Worm (Caenorhabditis elegans): ENCODE data around the gene msp-31.
"Not testable (repeated sequence)": the region's sequence is repeated elsewhere in the genome, so short reads cannot be mapped to it uniquely, and the experiment has no call there.

msp-31 gene

DNA sequence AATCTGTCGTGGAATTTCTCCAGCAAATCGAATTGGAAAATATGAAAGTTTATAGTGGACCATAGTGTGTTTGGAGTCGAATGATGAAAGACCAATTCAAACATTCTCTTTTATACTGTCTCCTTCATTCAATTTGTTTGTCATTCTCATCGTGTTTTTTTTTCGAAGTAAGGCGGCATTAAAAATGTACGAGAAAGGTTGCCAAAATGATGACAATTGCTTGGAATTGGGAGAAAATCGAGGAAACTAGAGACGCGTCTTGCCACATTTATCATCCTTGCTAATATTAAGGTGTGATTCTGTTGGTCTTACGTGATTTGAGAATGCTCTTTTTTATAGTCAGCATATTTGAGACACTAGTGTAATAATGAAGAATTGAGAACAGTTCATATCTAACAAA lies 18.6 kb upstream of the msp-31 start, which contains the start of gene gst-30:
Gene gst-30, minus strand, starts transcription at position 101 of the 400 bp plus-strand sequence.
- no peak for TF ChIP-seq unc-62 (GFP tag; optimal IDR thresholded peaks at IDR 0.05)
- TF ChIP-seq ceh-39 (tag; optimal IDR thresholded peaks at IDR 0.05) = no peak
- no peak for TF ChIP-seq hlh-1 (tag; optimal IDR thresholded peaks at IDR 0.05)
- no peak for TF ChIP-seq mab-5 (tag; optimal IDR thresholded peaks at IDR 0.05)
- TF ChIP-seq lin-32 (GFP tag; optimal IDR thresholded peaks at IDR 0.05) = no peak
- no peak for TF ChIP-seq flh-1 (GFP tag; optimal IDR thresholded peaks at IDR 0.05)
- no peak for TF ChIP-seq mls-2 (tag; optimal IDR thresholded peaks at IDR 0.05)
- no peak for TF ChIP-seq nhr-12 (tag; optimal IDR thresholded peaks at IDR 0.05)
- TF ChIP-seq cnd-1 (tag; optimal IDR thresholded peaks at IDR 0.05) = no peak
- no peak for TF ChIP-seq sem-2 (GFP tag; optimal IDR thresholded peaks at IDR 0.05)
- no peak for TF ChIP-seq sptf-1 (tag; optimal IDR thresholded peaks at IDR 0.05)
- TF ChIP-seq bed-3 (GFP tag; optimal IDR thresholded peaks at IDR 0.05) = no peak
- no peak for TF ChIP-seq lin-13 (tag; optimal IDR thresholded peaks at IDR 0.05)
- TF ChIP-seq ham-2 (GFP tag; optimal IDR thresholded peaks at IDR 0.05) = no peak

DNA sequence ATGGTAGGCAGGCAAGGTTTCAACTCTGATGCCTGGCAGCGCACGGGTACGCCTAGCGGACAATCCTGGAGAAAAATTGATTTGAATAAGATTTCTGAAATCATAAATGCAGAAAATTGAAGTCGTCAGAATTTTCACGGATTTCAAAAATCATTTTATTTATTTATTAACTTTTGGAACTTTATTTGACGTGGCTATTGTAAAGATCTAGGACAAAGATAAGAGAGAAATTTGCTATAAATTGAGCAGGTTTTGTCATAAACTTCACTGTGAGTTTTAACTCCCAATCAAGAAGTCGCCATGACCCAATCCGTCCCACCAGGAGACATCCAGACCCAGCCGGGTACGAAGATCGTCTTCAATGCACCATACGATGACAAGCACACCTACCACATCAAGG lies 16.4 kb upstream of the msp-31 start, which contains the start of gene msp-152:
Gene msp-152, plus strand, starts transcription at position 301 of the 400 bp plus-strand sequence.
- not testable (repeated sequence) for TF ChIP-seq lin-32 (GFP tag; optimal IDR thresholded peaks at IDR 0.05); ham-2 (GFP tag; optimal IDR thresholded peaks at IDR 0.05); cnd-1 (tag; optimal IDR thresholded peaks at IDR 0.05)

DNA sequence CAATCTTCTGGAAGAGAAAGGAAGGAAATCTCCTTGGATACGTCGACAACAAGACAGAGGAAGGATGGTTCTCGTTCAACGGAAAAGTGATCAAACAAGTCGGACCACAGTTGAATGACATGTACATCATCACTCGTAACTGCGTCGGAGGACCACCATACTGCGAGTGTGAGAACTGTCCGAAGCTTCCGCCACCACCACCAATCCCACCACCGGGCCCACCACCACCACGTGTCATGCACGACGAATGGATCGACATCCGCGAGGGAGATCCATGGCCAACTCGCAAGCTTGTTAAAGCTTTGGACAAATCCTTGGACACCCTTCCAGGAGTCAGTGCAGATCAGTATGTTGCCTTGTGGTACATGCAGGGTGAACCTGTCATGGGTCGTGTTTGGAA lies 14.9 kb upstream of the msp-31 start:
- TF ChIP-seq mep-1 (tag; optimal IDR thresholded peaks at IDR 0.05) (no peak), ham-2 (GFP tag; optimal IDR thresholded peaks at IDR 0.05) (no peak), mls-2 (tag; optimal IDR thresholded peaks at IDR 0.05) (no peak), sptf-1 (tag; optimal IDR thresholded peaks at IDR 0.05) (no peak), sem-2 (GFP tag; optimal IDR thresholded peaks at IDR 0.05) (no peak), elt-3 (tag; optimal IDR thresholded peaks at IDR 0.05) (no peak), nhr-237 (tag; optimal IDR thresholded peaks at IDR 0.05) (no peak), lsy-2 (tag; optimal IDR thresholded peaks at IDR 0.05) (no peak), nhr-28 (tag; optimal IDR thresholded peaks at IDR 0.05) (no peak)

DNA sequence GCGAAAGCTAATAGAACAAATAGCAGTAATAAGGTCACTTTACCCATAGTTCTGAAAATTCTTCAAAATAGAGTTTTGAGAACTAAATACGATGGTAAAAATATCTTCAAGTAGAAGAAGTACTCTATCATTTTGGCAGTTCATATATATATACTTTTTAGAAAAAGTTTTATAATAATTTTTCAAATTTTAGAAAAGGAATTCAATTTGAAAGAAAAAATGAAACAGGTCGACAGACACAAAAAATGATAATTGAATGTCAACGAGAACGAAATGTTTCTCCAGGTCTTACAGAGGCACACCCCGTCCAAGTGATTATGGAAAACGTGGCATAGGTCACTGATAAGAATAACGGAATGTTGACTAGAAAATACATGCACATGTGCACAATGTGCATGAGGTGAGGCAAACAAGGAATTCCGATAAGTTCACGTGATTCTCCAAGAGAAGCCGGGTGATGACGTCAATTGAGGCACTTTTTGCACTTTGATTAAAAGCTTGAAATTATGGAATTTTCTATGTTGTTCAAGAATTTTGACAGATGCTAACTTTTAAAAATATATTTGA lies 8.9 kb upstream of the msp-31 start, which contains the start of gene aagr-2:
Gene aagr-2, minus strand, starts transcription at position 51 of the 567 bp plus-strand sequence.
- TF ChIP-seq ztf-11 (tag; optimal IDR thresholded peaks at IDR 0.05) (no peak), tbx-8 (GFP tag; optimal IDR thresholded peaks at IDR 0.05) (no peak), blmp-1 (tag; optimal IDR thresholded peaks at IDR 0.05) (no peak), nhr-237 (tag; optimal IDR thresholded peaks at IDR 0.05) (no peak), nhr-2 (tag; optimal IDR thresholded peaks at IDR 0.05) (no peak), pha-4 (tag; optimal IDR thresholded peaks at IDR 0.05) (no peak), mab-5 (tag; optimal IDR thresholded peaks at IDR 0.05) (no peak), drap-1 (GFP tag; optimal IDR thresholded peaks at IDR 0.05) (no peak)

DNA sequence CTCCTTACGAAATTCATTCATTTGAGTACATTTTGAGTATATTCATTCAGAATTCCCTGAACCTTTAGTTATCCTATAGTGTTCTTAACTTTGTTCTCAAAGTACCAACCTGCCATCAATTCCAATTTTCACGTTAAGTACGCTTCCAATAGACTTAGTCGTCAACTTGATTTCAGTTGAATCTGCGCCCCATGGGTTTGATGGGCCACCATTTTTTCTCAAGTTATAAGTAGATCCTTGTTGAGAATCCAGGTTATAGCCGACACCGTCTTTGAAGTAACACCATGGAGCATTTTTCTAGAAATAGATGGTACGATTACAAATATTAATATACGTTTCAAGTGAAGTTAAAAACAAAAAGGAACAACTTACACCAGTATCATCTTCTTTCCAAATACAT lies 8.4 kb upstream of the msp-31 start:
- TF ChIP-seq blmp-1 (tag; optimal IDR thresholded peaks at IDR 0.05) (no peak), zip-8 (tag; optimal IDR thresholded peaks at IDR 0.05) (no peak), hlh-1 (tag; optimal IDR thresholded peaks at IDR 0.05) (no peak), mep-1 (tag; optimal IDR thresholded peaks at IDR 0.05) (no peak), unc-120 (tag; optimal IDR thresholded peaks at IDR 0.05; ENCODE audit: poor library complexity, severe bottlenecking) (no peak), mls-2 (tag; optimal IDR thresholded peaks at IDR 0.05) (no peak), lin-32 (GFP tag; optimal IDR thresholded peaks at IDR 0.05) (no peak), elt-3 (tag; optimal IDR thresholded peaks at IDR 0.05) (no peak), sem-2 (GFP tag; optimal IDR thresholded peaks at IDR 0.05) (no peak), snpc-4 (tag; optimal IDR thresholded peaks at IDR 0.05) (no peak), nhr-2 (tag; optimal IDR thresholded peaks at IDR 0.05) (no peak), nhr-28 (tag; optimal IDR thresholded peaks at IDR 0.05) (no peak), ces-1 (GFP tag; optimal IDR thresholded peaks at IDR 0.05) (no peak), nhr-237 (tag; optimal IDR thresholded peaks at IDR 0.05) (no peak)

DNA sequence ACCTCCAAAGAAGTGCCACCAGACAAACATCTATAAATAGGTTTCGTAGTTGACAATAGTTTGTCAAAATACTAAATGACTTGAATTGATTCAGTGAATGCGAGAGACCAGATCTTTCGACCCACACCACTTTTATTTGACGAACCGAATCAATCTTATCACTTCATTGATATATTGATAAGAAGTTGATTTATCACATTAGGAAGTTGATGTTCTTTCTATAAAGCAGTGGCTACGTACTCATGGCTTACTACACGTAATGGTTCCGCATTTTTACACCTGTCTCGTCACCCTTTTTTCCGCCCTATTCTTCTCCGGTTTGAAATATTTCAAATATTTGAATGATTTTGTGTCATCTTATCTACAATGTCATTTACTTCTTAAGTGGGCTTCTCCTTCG lies 4.2 kb upstream of the msp-31 start:
- no peak for TF ChIP-seq nhr-76 (tag; optimal IDR thresholded peaks at IDR 0.05)
- no peak for TF ChIP-seq unc-120 (tag; optimal IDR thresholded peaks at IDR 0.05; ENCODE audit: poor library complexity, severe bottlenecking)
- TF ChIP-seq lin-32 (GFP tag; optimal IDR thresholded peaks at IDR 0.05) = no peak
- no peak for TF ChIP-seq ceh-39 (tag; optimal IDR thresholded peaks at IDR 0.05)
- TF ChIP-seq sptf-1 (tag; optimal IDR thresholded peaks at IDR 0.05) = no peak
- TF ChIP-seq ceh-83 (GFP tag; optimal IDR thresholded peaks at IDR 0.05) = no peak
- no peak for TF ChIP-seq ceh-43 (GFP tag; optimal IDR thresholded peaks at IDR 0.05)
- no peak for TF ChIP-seq elt-3 (tag; optimal IDR thresholded peaks at IDR 0.05)
- no peak for TF ChIP-seq ztf-11 (tag; optimal IDR thresholded peaks at IDR 0.05)

Data from whole organism, mixed stage, embryonic.